Fruit fly (Drosophila melanogaster): Measurements from ENCODE around the gene CG12123.

- TF ChIP-seq h (optimal IDR thresholded peaks at IDR 0.05) (no peak), psq (optimal IDR thresholded peaks at IDR 0.05) (no peak), ttk (optimal IDR thresholded peaks at IDR 0.05) (no peak), insv (optimal IDR thresholded peaks at IDR 0.05) (no peak), Sin3A (optimal IDR thresholded peaks at IDR 0.05) (no peak)
Measured at dm6 chrX:8407124-8407775, 34.9 kb downstream of the CG12123 start, which contains the start of gene PIG-T.

Data from Kc167 (cell line).